Fruit fly (Drosophila melanogaster) whole organism, embryonic: ENCODE measurements around the gene Myo31DF.

ENCODE experiments used
- Blimp-1 ChIP-seq: fragments of 200-800 bp; sonication (Bioruptor generic); optimal IDR thresholded peaks from 3 replicates; lab custom pipeline; 2018; ENCODE audit warnings: missing biosample characterization, missing genetic modification characterization, mild to moderate bottlenecking, moderate library complexity, missing genetic modification reagents
- C15 ChIP-seq: fragments of 200-800 bp; sonication (Bioruptor generic); IDR thresholded peaks from 3 replicates; pipeline ENCODE4 v1.3.6; 2022; ENCODE audit warnings: missing biosample characterization, missing genetic modification characterization
- CG10209 ChIP-seq: fragments of 200-800 bp; sonication (Bioruptor generic); optimal IDR thresholded peaks from 3 replicates; lab custom pipeline; 2017; ENCODE audit warnings: missing biosample characterization, mild to moderate bottlenecking, missing genetic modification characterization, missing genetic modification reagents
- CG1024 ChIP-seq: fragments of 200-800 bp; sonication (Bioruptor generic); IDR thresholded peaks from 2 replicates; pipeline ENCODE4 v1.3.6; 2022; ENCODE audit warnings: missing biosample characterization, missing genetic modification characterization
- CG11504 ChIP-seq: fragments of 200-800 bp; sonication (Bioruptor generic); optimal IDR thresholded peaks from 3 replicates; lab custom pipeline; 2019; ENCODE audit warnings: missing biosample characterization, mild to moderate bottlenecking, missing genetic modification characterization, moderate library complexity
- CG12155 ChIP-seq: fragments of 200-800 bp; sonication (Bioruptor generic); optimal IDR thresholded peaks from 3 replicates; lab custom pipeline; 2016; ENCODE audit warnings: missing biosample characterization, missing genetic modification characterization
- CG12299 ChIP-seq: fragments of 200-800 bp; sonication (Bioruptor generic); optimal IDR thresholded peaks from 2 replicates; lab custom pipeline; 2018; ENCODE audit warnings: missing biosample characterization, mild to moderate bottlenecking, missing genetic modification characterization
- CG12744 ChIP-seq: fragments of 200-800 bp; sonication (Bioruptor generic); optimal IDR thresholded peaks from 2 replicates; lab custom pipeline; 2016; ENCODE audit warnings: missing biosample characterization, missing genetic modification characterization
- CG15514 ChIP-seq: fragments of 200-800 bp; sonication (Bioruptor generic); optimal IDR thresholded peaks from 3 replicates; lab custom pipeline; 2017; ENCODE audit warnings: missing biosample characterization, missing genetic modification characterization, mild to moderate bottlenecking, moderate library complexity, missing genetic modification reagents
- CG15601 ChIP-seq: fragments of 200-800 bp; sonication (Bioruptor generic); optimal IDR thresholded peaks from 3 replicates; lab custom pipeline; 2019; ENCODE audit warnings: missing biosample characterization, mild to moderate bottlenecking, missing genetic modification characterization, moderate library complexity
- CG17912 ChIP-seq: fragments of 200-800 bp; sonication (Bioruptor generic); optimal IDR thresholded peaks from 2 replicates; lab custom pipeline; 2018; ENCODE audit warnings: missing biosample characterization, mild to moderate bottlenecking, missing genetic modification characterization
- CG30431 ChIP-seq: fragments of 200-800 bp; sonication (Bioruptor generic); optimal IDR thresholded peaks from 2 replicates; lab custom pipeline; 2017; ENCODE audit warnings: missing biosample characterization, missing genetic modification characterization
- CG33557 ChIP-seq: fragments of 200-800 bp; sonication (Bioruptor generic); optimal IDR thresholded peaks from 2 replicates; lab custom pipeline; 2019; ENCODE audit warnings: missing biosample characterization, mild to moderate bottlenecking, missing genetic modification characterization, moderate library complexity
- CG3407 ChIP-seq: fragments of 200-800 bp; sonication (Bioruptor generic); optimal IDR thresholded peaks from 2 replicates; lab custom pipeline; 2018; ENCODE audit warnings: missing biosample characterization, mild to moderate bottlenecking, missing genetic modification characterization
- CG3838 ChIP-seq: fragments of 200-800 bp; sonication (Bioruptor generic); optimal IDR thresholded peaks from 3 replicates; lab custom pipeline; 2016; ENCODE audit warnings: missing biosample characterization, missing genetic modification characterization
- CG42726 ChIP-seq: fragments of 200-800 bp; sonication (Bioruptor generic); IDR thresholded peaks from 2 replicates; pipeline ENCODE4 v1.3.6; 2022; ENCODE audit warnings: missing biosample characterization, missing genetic modification characterization; ENCODE audit not compliant: partially characterized antibody
- CG4424 ChIP-seq: fragments of 200-800 bp; sonication (Bioruptor generic); optimal IDR thresholded peaks from 3 replicates; lab custom pipeline; 2016; ENCODE audit warnings: missing biosample characterization, missing genetic modification characterization
- CG4820 ChIP-seq: fragments of 200-800 bp; sonication (Bioruptor generic); optimal IDR thresholded peaks from 3 replicates; lab custom pipeline; 2016; ENCODE audit warnings: missing biosample characterization, missing genetic modification characterization
- CG4854 ChIP-seq: fragments of 200-800 bp; sonication (Bioruptor generic); optimal IDR thresholded peaks from 2 replicates; lab custom pipeline; 2016; ENCODE audit warnings: missing biosample characterization, missing genetic modification characterization, inconsistent platforms
- CG6765 ChIP-seq: fragments of 200-800 bp; sonication (Bioruptor generic); optimal IDR thresholded peaks from 3 replicates; lab custom pipeline; 2017; ENCODE audit warnings: missing biosample characterization, mild to moderate bottlenecking, missing genetic modification characterization
- CG8478 ChIP-seq: fragments of >200 bp; optimal IDR thresholded peaks from 2 replicates; lab custom pipeline; 2018
- CG8765 ChIP-seq: fragments of 200-800 bp; sonication (Bioruptor generic); IDR thresholded peaks from 2 replicates; pipeline ENCODE4 v1.3.6; 2022; ENCODE audit warnings: missing biosample characterization, missing genetic modification characterization
- CHES-1-like ChIP-seq: fragments of 200-800 bp; sonication (Bioruptor generic); optimal IDR thresholded peaks from 2 replicates; lab custom pipeline; 2016; ENCODE audit warnings: missing biosample characterization, missing genetic modification characterization
- E2f2 ChIP-seq: fragments of 200-800 bp; sonication (Bioruptor generic); IDR thresholded peaks from 2 replicates; pipeline ENCODE4 v1.3.6; 2022; ENCODE audit warnings: missing biosample characterization, missing genetic modification characterization
- Elba2 ChIP-seq: fragments of 200-800 bp; sonication (Bioruptor generic); optimal IDR thresholded peaks from 3 replicates; lab custom pipeline; 2016; ENCODE audit warnings: missing biosample characterization, missing genetic modification characterization
- Fer3 ChIP-seq: fragments of 200-800 bp; sonication (Bioruptor generic); optimal IDR thresholded peaks from 2 replicates; lab custom pipeline; 2018; ENCODE audit warnings: missing biosample characterization, mild to moderate bottlenecking, missing genetic modification characterization, moderate library complexity
- H15 ChIP-seq: fragments of 200-800 bp; sonication (Bioruptor generic); IDR thresholded peaks from 3 replicates; pipeline ENCODE4 v1.3.6; 2022; ENCODE audit warnings: missing biosample characterization, missing genetic modification characterization
- H2.0 ChIP-seq: fragments of 200-800 bp; sonication (Bioruptor generic); IDR thresholded peaks from 2 replicates; pipeline ENCODE4 v1.3.6; 2022; ENCODE audit warnings: missing biosample characterization, missing genetic modification characterization
- Hmx ChIP-seq: fragments of 200-800 bp; sonication (Bioruptor generic); optimal IDR thresholded peaks from 2 replicates; lab custom pipeline; 2016; ENCODE audit warnings: missing biosample characterization, missing genetic modification characterization
- Max ChIP-seq: fragments of 200-800 bp; sonication (Bioruptor generic); optimal IDR thresholded peaks from 2 replicates; lab custom pipeline; 2016; ENCODE audit warnings: missing biosample characterization, mild to moderate bottlenecking, missing genetic modification characterization
- NK7.1 ChIP-seq: fragments of 200-800 bp; sonication (Bioruptor generic); optimal IDR thresholded peaks from 3 replicates; lab custom pipeline; 2016; ENCODE audit warnings: missing biosample characterization, missing genetic modification characterization
- Rx ChIP-seq: fragments of 200-800 bp; sonication (Bioruptor generic); IDR thresholded peaks from 2 replicates; pipeline ENCODE4 v1.3.6; 2022; ENCODE audit warnings: missing biosample characterization, missing genetic modification characterization
- Sry-β ChIP-seq: fragments of 200-800 bp; sonication (Bioruptor generic); optimal IDR thresholded peaks from 2 replicates; lab custom pipeline; 2018; ENCODE audit warnings: missing biosample characterization, mild to moderate bottlenecking, missing genetic modification characterization, moderate library complexity
- ap ChIP-seq: fragments of 200-800 bp; sonication (Bioruptor generic); IDR thresholded peaks from 2 replicates; pipeline ENCODE4 v1.3.6; 2022; ENCODE audit warnings: missing biosample characterization, missing genetic modification characterization
- cg ChIP-seq: fragments of 200-800 bp; sonication (Bioruptor generic); optimal IDR thresholded peaks from 3 replicates; lab custom pipeline; 2019; ENCODE audit warnings: missing biosample characterization, mild to moderate bottlenecking, missing genetic modification characterization, moderate library complexity
- danr ChIP-seq: fragments of 200-800 bp; sonication (Bioruptor generic); IDR thresholded peaks from 2 replicates; pipeline ENCODE4 v1.3.6; 2022; ENCODE audit warnings: missing biosample characterization, missing genetic modification characterization
- dm ChIP-seq: fragments of 200-800 bp; sonication (Bioruptor generic); optimal IDR thresholded peaks from 3 replicates; lab custom pipeline; 2016; ENCODE audit warnings: missing biosample characterization, missing genetic modification characterization
- dysf ChIP-seq: fragments of 200-800 bp; sonication (Bioruptor generic); IDR thresholded peaks from 3 replicates; pipeline ENCODE4 v1.3.6; 2022; ENCODE audit warnings: missing biosample characterization, missing genetic modification characterization
- gro ChIP-seq: fragments of 200-800 bp; sonication (Bioruptor generic); optimal IDR thresholded peaks from 2 replicates; lab custom pipeline; 2016; ENCODE audit warnings: missing biosample characterization, missing genetic modification characterization
- h ChIP-seq: fragments of >200 bp; optimal IDR thresholded peaks from 2 replicates; lab custom pipeline; 2017
- mirr ChIP-seq: fragments of 200-800 bp; sonication (Bioruptor generic); optimal IDR thresholded peaks from 3 replicates; lab custom pipeline; 2018; ENCODE audit warnings: missing biosample characterization, mild to moderate bottlenecking, missing genetic modification characterization
- mld ChIP-seq: fragments of 200-800 bp; sonication (Bioruptor generic); IDR thresholded peaks from 3 replicates; pipeline ENCODE4 v1.3.6; 2022; ENCODE audit warnings: missing biosample characterization, missing genetic modification characterization; ENCODE audit not compliant: partially characterized antibody
- oc ChIP-seq: fragments of 200-800 bp; sonication (Bioruptor generic); optimal IDR thresholded peaks from 2 replicates; lab custom pipeline; 2018; ENCODE audit warnings: missing biosample characterization, mild to moderate bottlenecking, missing genetic modification characterization, moderate library complexity
- peb ChIP-seq: fragments of 200-800 bp; sonication (Bioruptor generic); IDR thresholded peaks from 2 replicates; pipeline ENCODE4 v1.3.6; 2022; ENCODE audit warnings: missing biosample characterization, missing genetic modification characterization
- pum ChIP-seq: fragments of 200-800 bp; sonication (Bioruptor generic); optimal IDR thresholded peaks from 2 replicates; lab custom pipeline; 2016; ENCODE audit warnings: missing biosample characterization, missing genetic modification characterization
- pzg ChIP-seq: fragments of 200-800 bp; sonication (Bioruptor generic); optimal IDR thresholded peaks from 3 replicates; lab custom pipeline; 2018; ENCODE audit warnings: missing biosample characterization, mild to moderate bottlenecking, missing genetic modification characterization, moderate library complexity
- ranshi ChIP-seq: fragments of 200-800 bp; sonication (Bioruptor generic); IDR thresholded peaks from 2 replicates; pipeline ENCODE4 v1.3.6; 2022; ENCODE audit warnings: missing biosample characterization, missing genetic modification characterization
- ro ChIP-seq: fragments of 200-800 bp; sonication (Bioruptor generic); IDR thresholded peaks from 2 replicates; pipeline ENCODE4 v1.3.6; 2022; ENCODE audit warnings: missing biosample characterization, missing genetic modification characterization
- sens ChIP-seq: fragments of 200-800 bp; sonication (Bioruptor generic); peaks from one replicate; lab custom pipeline; 2016; ENCODE audit warnings: missing biosample characterization, missing genetic modification characterization
- sima ChIP-seq: fragments of 200-800 bp; sonication (Bioruptor generic); optimal IDR thresholded peaks from 2 replicates; lab custom pipeline; 2016; ENCODE audit warnings: missing biosample characterization, missing genetic modification characterization
- sug ChIP-seq: fragments of 200-800 bp; optimal IDR thresholded peaks from 2 replicates; lab custom pipeline; 2019; ENCODE audit warnings: missing biosample characterization, mild to moderate bottlenecking, missing genetic modification characterization, moderate library complexity
- twi ChIP-seq: fragments of 200-800 bp; optimal IDR thresholded peaks from 2 replicates; lab custom pipeline; 2019; ENCODE audit warnings: missing biosample characterization, mild to moderate bottlenecking, missing genetic modification characterization, moderate library complexity
- tx ChIP-seq: fragments of 200-800 bp; sonication (Bioruptor generic); optimal IDR thresholded peaks from 2 replicates; lab custom pipeline; 2016; ENCODE audit warnings: missing biosample characterization, missing genetic modification characterization

Gene Myo31DF

dm6 chr2L:10468388-10468787 is 38.2 kb downstream of the Myo31DF start (continued):
- TF ChIP-seq CG12744 (GFP tag; lab: Kevin White, UChicago) = no peak
- peak; percentile 32 for TF ChIP-seq CG6765 (GFP tag; lab: Kevin White, UChicago)
- peak; percentile 72 for TF ChIP-seq dysf (GFP tag; lab: Robert Waterston, UW)
- no peak for TF ChIP-seq Elba2
- no peak for TF ChIP-seq CG8765 (GFP tag; lab: Robert Waterston, UW)
- TF ChIP-seq Max (GFP tag; lab: Kevin White, UChicago) = no peak
- no peak for TF ChIP-seq Sry-β (GFP tag; lab: Kevin White, UChicago)
- TF ChIP-seq CG15601 (tag; lab: Kevin White, UChicago) = peak; percentile 35
- TF ChIP-seq cg (GFP tag; lab: Kevin White, UChicago) = no peak
- peak; percentile 63 for TF ChIP-seq sens (GFP tag; lab: Kevin White, UChicago)
- TF ChIP-seq mld (GFP tag; lab: Robert Waterston, UW) = no peak
- peak; percentile 31; the same call in 1 of the 2 replicates for TF ChIP-seq E2f2 (GFP tag; lab: Robert Waterston, UW)
- TF ChIP-seq Blimp-1 = peak; percentile 59
- TF ChIP-seq oc (tag; lab: Kevin White, UChicago) = peak; percentile 50
- peak; percentile 58; the same call in 1 of the 2 replicates for TF ChIP-seq ranshi
- no peak for TF ChIP-seq CG17912 (GFP tag; lab: Kevin White, UChicago)
- TF ChIP-seq CG4820 (GFP tag; lab: Kevin White, UChicago) = peak; percentile 44
- no peak for TF ChIP-seq dm (GFP tag; lab: Kevin White, UChicago)
- TF ChIP-seq Rx (GFP tag; lab: Robert Waterston, UW) = 0 out of 2 replicates have a peak, but pooled peaks have one; percentile 39
- TF ChIP-seq NK7.1 (GFP tag; lab: Kevin White, UChicago) = no peak
- TF ChIP-seq CG4424 (GFP tag; lab: Kevin White, UChicago) = peak; percentile 27
- no peak for TF ChIP-seq twi (tag; lab: Kevin White, UChicago)
- TF ChIP-seq peb (GFP tag; lab: Robert Waterston, UW) = peak; percentile 56
- no peak for TF ChIP-seq ro (GFP tag; lab: Robert Waterston, UW)
- no peak for TF ChIP-seq CG42726 (GFP tag; lab: Robert Waterston, UW)
- TF ChIP-seq CG33557 = no peak
- TF ChIP-seq CG11504 (tag; lab: Kevin White, UChicago) = peak; percentile 75
- TF ChIP-seq CG8478 (lab: Kevin White, UChicago) = no peak
- TF ChIP-seq pum (GFP tag; lab: Kevin White, UChicago) = no peak
- TF ChIP-seq H2.0 (GFP tag; lab: Robert Waterston, UW) = peak; percentile 60
- TF ChIP-seq h = no peak
- peak; percentile 21; the same call in 1 of the 2 replicates for TF ChIP-seq CG1024 (GFP tag; lab: Robert Waterston, UW)
- TF ChIP-seq ap (GFP tag; lab: Robert Waterston, UW) = no peak
- TF ChIP-seq C15 (GFP tag; lab: Robert Waterston, UW) = no peak
- TF ChIP-seq sug (tag; lab: Kevin White, UChicago) = peak; percentile 26
- no peak for TF ChIP-seq sima
- peak; percentile 69 for TF ChIP-seq Fer3
- TF ChIP-seq Hmx = no peak
- no peak for TF ChIP-seq CG4854 (GFP tag; lab: Kevin White, UChicago)
- TF ChIP-seq CG3407 (GFP tag; lab: Kevin White, UChicago) = peak; percentile 31
- TF ChIP-seq CG12155 (GFP tag; lab: Kevin White, UChicago) = peak; percentile 10
- peak; percentile 60 for TF ChIP-seq CG15514 (GFP tag; lab: Kevin White, UChicago)
- no peak for TF ChIP-seq danr (GFP tag; lab: Robert Waterston, UW)
- TF ChIP-seq H15 (GFP tag; lab: Robert Waterston, UW) = peak; percentile 50; the same call in 1 of the 3 replicates
- no peak for TF ChIP-seq tx (GFP tag; lab: Kevin White, UChicago)
- TF ChIP-seq CG30431 (GFP tag; lab: Kevin White, UChicago) = peak; percentile 8
- no peak for TF ChIP-seq pzg (GFP tag; lab: Kevin White, UChicago)
- no peak for TF ChIP-seq CG12299 (tag; lab: Kevin White, UChicago)
- peak; percentile 39 for TF ChIP-seq CG10209 (GFP tag; lab: Kevin White, UChicago)
- TF ChIP-seq mirr (GFP tag; lab: Kevin White, UChicago) = peak; percentile 30
- TF ChIP-seq CG3838 (GFP tag; lab: Kevin White, UChicago) = no peak
- no peak for TF ChIP-seq CHES-1-like
- no peak for TF ChIP-seq gro (GFP tag; lab: Kevin White, UChicago)
